Worm (Caenorhabditis elegans): ENCODE data around the gene T02G5.3.

The T02G5.3 gene

DNA sequence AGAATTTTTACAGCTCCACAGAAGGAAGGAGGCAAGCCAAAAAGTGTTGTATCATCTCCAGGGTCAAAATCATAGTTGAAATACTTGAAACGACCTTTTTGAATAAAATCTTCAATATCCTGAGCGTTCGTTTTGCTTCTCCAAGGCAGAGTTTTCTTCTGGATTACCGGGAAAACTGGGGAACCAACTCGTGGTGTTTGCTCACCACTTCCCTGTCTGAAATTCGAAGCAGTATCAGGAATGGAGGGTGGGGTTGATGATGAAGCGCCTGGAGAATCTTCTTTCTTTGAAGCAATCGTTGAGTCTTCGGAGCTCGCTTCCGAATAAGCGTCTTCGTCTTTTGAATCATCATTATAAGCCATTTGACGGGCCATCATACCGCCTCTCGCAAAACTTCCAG, 9.9 kb downstream of the T02G5.3 start:
- TF ChIP-seq dao-5 (tag; optimal IDR thresholded peaks at IDR 0.05) (no peak), him-1 (tag; optimal IDR thresholded peaks at IDR 0.05) (no peak)

DNA sequence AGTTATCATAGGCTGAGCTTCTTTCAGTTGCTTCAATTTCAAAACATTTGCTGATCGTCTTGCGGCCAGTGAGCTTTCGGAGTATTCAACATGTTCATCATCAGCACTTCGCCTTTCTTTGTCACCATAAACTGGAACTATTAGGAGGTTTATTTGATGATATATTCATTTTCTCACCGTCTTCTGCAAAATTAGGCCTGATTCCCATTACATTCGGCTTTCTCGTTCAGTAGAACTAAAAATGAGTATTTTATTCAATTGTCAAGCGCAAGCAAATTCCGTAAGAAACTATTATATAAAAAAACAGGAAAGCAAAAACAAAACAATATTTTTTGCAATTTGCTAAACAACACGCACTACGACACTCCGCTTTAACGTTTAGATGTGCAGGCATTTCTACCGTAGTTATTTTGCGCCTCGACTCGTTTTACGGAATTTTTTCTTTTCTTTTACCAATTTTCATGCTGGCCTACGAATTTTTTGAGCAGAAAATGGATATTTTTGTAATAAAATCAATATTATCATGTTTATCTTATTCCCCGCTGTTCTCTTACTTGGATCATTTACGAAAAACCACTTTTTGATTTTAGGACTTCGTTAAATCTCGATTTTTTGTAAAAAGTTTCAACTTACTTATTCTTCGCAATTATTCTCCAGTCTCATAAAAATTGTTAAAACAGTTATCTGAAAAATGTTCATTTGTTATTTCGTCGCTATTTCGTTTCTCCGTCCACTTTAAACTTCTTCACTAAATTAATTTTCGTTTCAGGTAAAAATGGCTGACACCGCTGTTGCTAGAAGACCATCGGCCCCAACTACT, 11.8 kb downstream of the T02G5.3 start, which contains the start of the genes farl-11 and rpl-33:
TSS of gene farl-11 (minus strand) at position 242 of the 820 bp plus-strand sequence.
TSS of gene rpl-33 (plus strand) at position 770 of the 820 bp plus-strand sequence.
- TF ChIP-seq W03F9.2 (tag; optimal IDR thresholded peaks at IDR 0.05) = peak; percentile 86
- TF ChIP-seq dao-5 (tag; optimal IDR thresholded peaks at IDR 0.05) = no peak
- peak; percentile 37 for TF ChIP-seq him-1 (tag; optimal IDR thresholded peaks at IDR 0.05)

DNA sequence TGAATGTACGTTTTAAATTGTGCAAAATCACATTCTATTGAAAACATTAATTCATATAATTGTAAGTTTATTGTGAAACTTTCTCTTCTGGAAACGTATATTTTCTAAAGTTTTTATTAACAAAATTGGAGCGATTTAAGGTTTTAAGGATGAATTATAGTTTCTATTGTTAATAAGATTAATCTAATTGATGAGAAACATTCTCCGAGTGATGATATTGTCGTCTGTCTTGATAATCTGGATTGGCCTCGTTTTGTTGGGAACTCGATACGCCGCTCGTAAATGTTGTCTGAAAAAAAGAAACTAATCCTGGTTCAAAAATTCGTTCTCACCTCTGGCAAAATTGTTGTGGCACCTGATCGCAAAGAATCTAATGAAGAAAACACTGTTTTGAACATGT, 13.1 kb downstream of the T02G5.3 start:
- TF ChIP-seq W03F9.2 (tag; optimal IDR thresholded peaks at IDR 0.05) (no peak), dao-5 (tag; optimal IDR thresholded peaks at IDR 0.05) (no peak), him-1 (tag; optimal IDR thresholded peaks at IDR 0.05) (no peak)

DNA sequence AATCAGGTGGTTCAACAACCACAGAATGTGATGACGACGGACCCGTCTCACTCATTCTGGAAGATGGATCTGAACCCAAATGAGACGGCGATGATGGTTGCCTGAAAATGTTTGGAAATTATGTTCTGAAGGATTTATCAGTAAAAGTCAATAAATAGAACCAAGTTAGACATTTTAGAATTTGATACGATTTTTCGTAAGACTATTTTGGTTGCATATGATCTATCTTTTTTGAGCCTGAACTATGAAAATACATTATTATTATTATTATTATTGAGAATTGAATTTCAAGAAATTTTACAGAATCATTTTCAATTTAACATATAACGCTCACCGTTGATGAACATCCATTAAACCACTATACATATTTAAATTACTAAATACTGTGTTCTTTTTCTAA, 16.8 kb downstream of the T02G5.3 start, which contains the start of gene F10E7.9:
TSS of gene F10E7.9 (minus strand) at position 101 of the 400 bp plus-strand sequence.
- TF ChIP-seq W03F9.2 (tag; optimal IDR thresholded peaks at IDR 0.05) = no peak
- TF ChIP-seq him-1 (tag; optimal IDR thresholded peaks at IDR 0.05) = no peak
- TF ChIP-seq dao-5 (tag; optimal IDR thresholded peaks at IDR 0.05) = no peak

DNA sequence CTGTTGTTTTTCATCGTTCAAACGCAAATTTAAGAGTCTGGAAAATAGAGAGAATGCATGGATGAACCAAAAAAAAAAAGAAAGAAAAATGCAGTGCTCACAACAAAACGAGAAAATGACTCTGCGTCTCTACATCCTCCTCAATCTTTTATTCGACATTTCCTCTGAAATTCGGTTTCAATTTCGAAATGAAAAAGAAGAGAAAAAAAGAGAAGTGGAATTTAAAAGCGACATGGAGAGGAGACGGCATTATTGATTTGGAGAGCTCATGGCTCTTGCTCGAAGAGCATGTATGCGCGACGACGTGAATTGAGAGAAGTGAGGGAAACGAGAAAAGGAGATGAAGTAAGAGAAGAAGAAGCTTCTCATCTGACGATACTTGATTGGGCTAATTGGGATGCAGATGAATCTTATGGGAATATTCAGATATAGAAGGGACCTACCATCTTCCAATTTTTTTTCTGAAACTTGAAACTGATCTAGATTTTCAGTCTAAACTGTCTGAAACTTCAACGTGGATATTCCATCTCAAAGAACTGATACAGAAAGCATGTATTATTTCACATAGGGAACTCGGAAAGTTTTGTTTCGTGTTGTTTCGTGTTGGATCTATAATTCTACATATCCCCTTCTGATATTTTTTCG, 17.9 kb downstream of the T02G5.3 start:
- TF ChIP-seq W03F9.2 (tag; optimal IDR thresholded peaks at IDR 0.05) (no peak), him-1 (tag; optimal IDR thresholded peaks at IDR 0.05) (no peak)

DNA sequence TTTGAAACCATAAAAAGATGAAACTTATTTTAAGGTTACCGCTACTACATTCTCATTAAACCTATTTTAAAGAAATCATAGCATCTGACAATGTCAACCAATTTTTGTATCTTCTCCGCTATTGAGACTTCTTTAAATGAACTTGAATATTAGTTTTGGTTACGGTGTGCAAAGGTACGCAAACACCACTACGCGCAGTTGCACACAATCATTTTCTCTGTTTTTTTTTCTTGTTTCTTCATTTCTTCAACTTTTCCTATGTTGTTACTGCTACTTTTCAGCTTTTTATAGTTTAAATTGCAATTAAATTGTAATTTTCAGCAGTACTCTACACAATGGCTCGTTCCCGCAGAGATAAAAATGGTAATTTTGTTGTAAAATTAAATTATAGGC, 18.5 kb downstream of the T02G5.3 start, which contains the start of gene F10E7.5:
TSS of gene F10E7.5 (plus strand) at position 322 of the 393 bp plus-strand sequence.
- peak; percentile 51 for TF ChIP-seq him-1 (tag; optimal IDR thresholded peaks at IDR 0.05)
- no peak for TF ChIP-seq W03F9.2 (tag; optimal IDR thresholded peaks at IDR 0.05)
- no peak for TF ChIP-seq dao-5 (tag; optimal IDR thresholded peaks at IDR 0.05)

DNA sequence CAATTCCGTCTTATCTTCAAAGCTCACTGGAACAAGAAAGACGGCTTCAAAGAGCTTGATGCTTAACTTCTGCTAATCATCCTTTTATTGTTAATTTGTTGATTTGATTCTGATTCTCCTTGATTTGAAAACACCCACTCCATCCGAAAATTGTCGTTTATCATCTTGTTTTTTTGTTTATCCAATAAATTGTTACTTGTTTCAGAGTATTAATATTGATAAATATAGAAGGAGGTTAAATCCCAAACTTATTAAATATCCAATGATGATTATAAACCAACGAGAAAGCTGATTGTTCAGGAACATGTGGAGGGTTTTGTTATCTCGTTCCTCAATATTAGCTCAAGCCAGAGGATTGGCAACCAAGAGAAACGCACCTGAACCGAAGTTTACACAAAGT, 19.6 kb downstream of the T02G5.3 start, which contains the start of gene F10E7.6:
TSS of gene F10E7.6 (plus strand) at position 301 of the 400 bp plus-strand sequence.
- TF ChIP-seq him-1 (tag; optimal IDR thresholded peaks at IDR 0.05) (no peak), dao-5 (tag; optimal IDR thresholded peaks at IDR 0.05) (no peak), W03F9.2 (tag; optimal IDR thresholded peaks at IDR 0.05) (no peak)

DNA sequence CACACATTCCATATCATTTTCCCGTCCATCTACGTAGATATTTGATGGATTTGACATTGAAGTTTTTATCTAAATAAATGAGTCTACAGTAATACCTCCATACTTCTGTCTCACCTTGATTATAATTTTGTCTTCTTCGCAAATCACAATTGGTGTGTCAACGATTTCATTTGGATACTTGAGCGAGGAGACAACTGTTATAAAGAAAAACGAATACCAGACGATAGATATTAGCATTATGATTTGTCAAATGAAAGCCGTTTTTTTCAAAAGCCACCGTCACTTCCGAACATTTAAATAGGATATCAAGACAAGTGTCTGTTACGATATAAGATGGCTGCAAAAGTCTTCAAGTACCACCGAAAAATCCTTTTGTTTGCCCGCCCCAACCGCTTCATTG, 22.4 kb downstream of the T02G5.3 start, which contains the start of gene cutl-5:
TSS of gene cutl-5 (minus strand) at position 269 of the 400 bp plus-strand sequence.
- TF ChIP-seq W03F9.2 (tag; optimal IDR thresholded peaks at IDR 0.05) (no peak), him-1 (tag; optimal IDR thresholded peaks at IDR 0.05) (no peak), dao-5 (tag; optimal IDR thresholded peaks at IDR 0.05) (no peak)

DNA sequence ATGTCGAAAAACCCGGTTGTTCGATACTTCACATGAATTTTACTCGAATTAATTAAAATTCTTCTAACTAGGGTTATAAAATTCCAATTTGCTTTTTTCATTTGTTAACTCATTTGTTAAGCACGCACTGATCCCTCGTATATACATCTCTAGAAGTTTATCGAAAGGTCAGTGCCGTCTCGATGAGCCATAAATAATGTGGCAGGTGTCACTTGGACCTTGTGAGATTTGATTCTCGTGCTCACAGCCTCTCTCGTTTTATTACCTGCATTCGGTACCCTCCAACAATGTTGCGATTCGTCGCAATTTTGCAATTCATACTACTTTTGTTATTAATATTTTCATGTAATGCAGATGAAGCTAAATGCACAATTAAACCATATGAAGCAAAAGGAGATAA, 23.2 kb downstream of the T02G5.3 start, which contains the start of gene spon-1:
TSS of gene spon-1 (plus strand) at position 208 of the 400 bp plus-strand sequence.
- TF ChIP-seq him-1 (tag; optimal IDR thresholded peaks at IDR 0.05) = no peak
- TF ChIP-seq W03F9.2 (tag; optimal IDR thresholded peaks at IDR 0.05) = no peak
- no peak for TF ChIP-seq dao-5 (tag; optimal IDR thresholded peaks at IDR 0.05)

DNA sequence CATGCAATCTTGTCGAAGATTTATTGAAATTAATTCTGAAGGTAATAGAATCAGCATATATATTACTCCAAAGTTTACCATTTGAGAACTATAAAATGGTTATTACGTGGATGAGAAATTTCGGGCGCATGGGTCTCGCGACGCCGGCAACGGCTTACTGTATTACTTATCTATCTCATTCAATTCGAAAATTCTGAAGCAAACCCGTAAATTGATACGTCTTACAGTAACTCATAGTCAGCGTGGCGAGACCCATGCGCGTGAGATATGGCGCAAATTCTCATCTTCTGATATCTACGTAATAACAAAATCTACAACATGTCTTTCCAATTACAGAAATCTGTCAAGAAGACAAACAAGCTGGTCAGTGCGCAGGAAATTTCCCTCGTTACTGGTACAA, 26.3 kb downstream of the T02G5.3 start:
- TF ChIP-seq W03F9.2 (tag; optimal IDR thresholded peaks at IDR 0.05) = no peak
- TF ChIP-seq him-1 (tag; optimal IDR thresholded peaks at IDR 0.05) = no peak
- TF ChIP-seq dao-5 (tag; optimal IDR thresholded peaks at IDR 0.05) = no peak

DNA sequence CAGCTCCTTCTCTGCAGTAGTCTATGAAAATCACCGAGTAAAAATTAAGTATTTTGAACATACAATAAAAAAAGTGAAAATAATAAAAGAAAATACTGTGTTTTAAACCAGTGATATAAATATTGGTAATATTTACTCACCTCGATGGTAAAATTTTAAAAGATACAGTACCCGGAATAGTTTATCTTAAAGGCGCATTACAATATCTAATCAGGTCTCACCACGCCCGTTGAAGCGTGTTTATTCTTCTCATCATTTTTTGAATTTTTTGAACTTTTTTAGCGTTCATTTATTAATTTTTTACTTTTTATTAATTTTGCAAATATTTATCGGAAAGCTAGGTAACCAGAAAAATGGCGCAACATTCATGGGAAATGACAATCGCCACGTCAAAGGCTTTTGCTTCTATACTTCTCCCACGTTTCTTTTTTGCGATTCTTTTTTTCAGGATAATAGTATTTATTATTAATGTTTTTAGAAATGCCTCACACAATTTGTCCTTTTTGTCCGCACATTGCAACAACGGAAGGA, 28.6 kb downstream of the T02G5.3 start, which contains the start of gene F10E7.2:
TSS of gene F10E7.2 (plus strand) at position 481 of the 531 bp plus-strand sequence.
- TF ChIP-seq him-1 (tag; optimal IDR thresholded peaks at IDR 0.05) (no peak), dao-5 (tag; optimal IDR thresholded peaks at IDR 0.05) (no peak), W03F9.2 (tag; optimal IDR thresholded peaks at IDR 0.05) (no peak)

DNA sequence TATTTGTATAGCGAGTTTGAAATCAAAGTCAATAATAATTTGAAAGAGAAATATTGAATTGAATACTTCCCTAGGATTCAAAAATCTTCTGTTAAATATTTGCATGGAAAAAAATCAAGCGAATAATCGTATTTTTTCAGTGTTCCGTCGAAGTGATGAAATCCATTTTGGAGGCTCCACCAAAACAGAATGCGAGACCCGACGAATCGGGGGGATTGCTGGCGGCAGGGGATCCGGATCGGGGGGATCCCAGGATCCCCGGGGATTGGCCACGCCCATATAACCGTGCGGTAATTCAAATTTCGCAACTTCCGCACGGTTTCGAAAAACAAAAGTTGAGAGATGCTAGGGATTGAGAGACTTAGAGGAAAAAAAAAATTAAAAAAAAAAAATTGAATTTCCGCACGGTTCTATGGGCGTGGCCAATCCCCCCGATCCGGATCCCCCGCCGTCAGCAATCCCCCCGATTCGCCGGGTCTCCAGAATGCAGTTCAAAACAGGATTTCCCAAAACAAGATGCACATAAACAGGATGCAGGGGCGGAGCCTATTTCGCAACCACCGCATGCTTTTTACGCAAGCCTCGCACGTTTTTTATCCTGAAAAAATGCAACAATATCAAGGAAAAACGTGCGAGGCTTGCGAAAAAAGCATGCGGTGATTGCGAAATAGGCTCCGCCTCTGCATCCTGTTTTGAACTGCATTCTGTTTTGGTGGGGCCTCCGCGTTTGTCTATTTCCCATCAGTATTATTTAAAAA, 29.7 kb downstream of the T02G5.3 start, which contains the start of gene F10E7.11:
TSS of gene F10E7.11 (minus strand) at position 232 of the 758 bp plus-strand sequence.
- no peak for TF ChIP-seq him-1 (tag; optimal IDR thresholded peaks at IDR 0.05)
- TF ChIP-seq W03F9.2 (tag; optimal IDR thresholded peaks at IDR 0.05) = no peak
- TF ChIP-seq dao-5 (tag; optimal IDR thresholded peaks at IDR 0.05) = no peak

DNA sequence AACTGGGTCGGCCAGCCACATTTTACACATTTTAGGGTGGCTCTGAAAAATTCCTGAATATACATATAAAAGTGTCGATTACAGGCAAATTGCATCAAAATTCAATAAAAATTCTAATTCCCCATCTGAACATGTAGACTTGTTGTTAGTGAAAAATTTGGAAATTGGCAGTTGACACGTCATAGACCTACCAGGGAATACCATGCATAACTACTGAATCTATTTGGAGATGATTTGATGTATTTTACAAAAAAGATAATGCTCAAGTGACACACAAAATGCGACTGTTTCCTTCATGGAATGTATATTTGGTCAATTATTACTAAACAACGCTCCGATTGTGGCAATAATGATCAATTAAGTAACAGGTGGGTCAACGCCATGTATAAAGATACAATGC, 33.3 kb downstream of the T02G5.3 start, which contains the start of gene F10E7.1:
TSS of gene F10E7.1 (plus strand) at position 301 of the 400 bp plus-strand sequence.
- TF ChIP-seq him-1 (tag; optimal IDR thresholded peaks at IDR 0.05) (no peak), dao-5 (tag; optimal IDR thresholded peaks at IDR 0.05) (no peak), W03F9.2 (tag; optimal IDR thresholded peaks at IDR 0.05) (no peak)
